Worm (Caenorhabditis elegans) whole organism, L4 larva: ENCODE data around the gene pfk-1.2.

Experiments
- T26A8.4 ChIP-seq: fragments of 200-800 bp; sonication (Bioruptor generic); IDR thresholded peaks from 2 replicates; pipeline ENCODE4 v1.3.6; 2022; ENCODE audit warnings: missing genetic modification characterization, missing compliant biosample characterization
- aha-1 ChIP-seq: fragments of 150-350 bp; peaks from one replicate; lab custom pipeline; 2014; ENCODE audit warnings: missing biosample characterization, missing genetic modification characterization
- ama-1 ChIP-seq: fragments of 150-350 bp; optimal IDR thresholded peaks from 2 replicates; lab custom pipeline; 2014; ENCODE audit warnings: inconsistent platforms, mixed read lengths
- ceh-32 ChIP-seq: sonication (generic microtip); optimal IDR thresholded peaks from 2 replicates; lab custom pipeline; 2016; ENCODE audit warnings: mild to moderate bottlenecking, missing genetic modification characterization, missing compliant biosample characterization; ENCODE audit not compliant: poor library complexity
- ceh-62 ChIP-seq: sonication (generic microtip); optimal IDR thresholded peaks from 2 replicates; lab custom pipeline; 2017; ENCODE audit warnings: missing biosample characterization, missing genetic modification characterization
- ctbp-1 ChIP-seq: fragments of 200-800 bp; sonication (Bioruptor generic); IDR thresholded peaks from 2 replicates; pipeline ENCODE4 v1.3.6; 2022; ENCODE audit warnings: missing genetic modification reagents, missing genetic modification characterization, missing compliant biosample characterization
- daf-16 ChIP-seq, 3 experiments: sonication (generic microtip); optimal IDR thresholded peaks; 2 replicates each; lab custom pipeline; 2016 to 2017; ENCODE audit warnings: missing genetic modification characterization in 3 of 3, missing genetic modification reagents in 3 of 3, mild to moderate bottlenecking in 2 of 3, missing compliant biosample characterization in 2 of 3, missing biosample characterization in 1 of 3, moderate library complexity in 1 of 3
- daf-8 ChIP-seq: fragments of 200-800 bp; sonication (Bioruptor generic); IDR thresholded peaks from 2 replicates; pipeline ENCODE4 v1.3.6; 2022; ENCODE audit warnings: missing genetic modification characterization, missing compliant biosample characterization
- dmd-6 ChIP-seq: fragments of 200-800 bp; sonication (Bioruptor generic); IDR thresholded peaks from 2 replicates; pipeline ENCODE4 v1.3.6; 2022; ENCODE audit warnings: missing genetic modification reagents, missing genetic modification characterization, missing compliant biosample characterization
- dve-1 ChIP-seq: sonication (generic microtip); optimal IDR thresholded peaks from 2 replicates; lab custom pipeline; 2017; ENCODE audit warnings: antibody characterized with exemption, mild to moderate bottlenecking, missing genetic modification characterization, missing compliant biosample characterization; ENCODE audit not compliant: insufficient read depth
- fkh-10 ChIP-seq: fragments of 150-350 bp; optimal IDR thresholded peaks from 2 replicates; lab custom pipeline; 2014; ENCODE audit warnings: missing biosample characterization, missing genetic modification reagents, missing genetic modification characterization
- fos-1 ChIP-seq: fragments of 150-350 bp; optimal IDR thresholded peaks from 2 replicates; lab custom pipeline; 2014; ENCODE audit warnings: missing biosample characterization, missing genetic modification characterization
- gei-8 ChIP-seq: fragments of 200-800 bp; sonication (Bioruptor generic); optimal IDR thresholded peaks from 2 replicates; lab custom pipeline; 2018; ENCODE audit warnings: mild to moderate bottlenecking, missing genetic modification characterization, missing compliant biosample characterization
- hif-1 ChIP-seq, 2 experiments: sonication (generic microtip); optimal IDR thresholded peaks; 2 replicates each; lab custom pipeline; 2016 to 2017; ENCODE audit warnings: missing compliant biosample characterization in 2 of 2, missing genetic modification characterization in 2 of 2, missing genetic modification reagents in 2 of 2, missing genotype in 2 of 2, mild to moderate bottlenecking in 1 of 2
- hlh-30 ChIP-seq: sonication (generic microtip); optimal IDR thresholded peaks from 2 replicates; lab custom pipeline; 2017; ENCODE audit warnings: antibody characterized with exemption, mild to moderate bottlenecking, missing genetic modification characterization, missing compliant biosample characterization; ENCODE audit not compliant: insufficient read depth
- hmg-1.1 ChIP-seq: fragments of 200-800 bp; sonication (Bioruptor generic); IDR thresholded peaks from 2 replicates; pipeline ENCODE4 v1.3.6; 2022; ENCODE audit warnings: missing genetic modification reagents, missing genetic modification characterization, missing compliant biosample characterization
- lin-13 ChIP-seq: fragments of 150-350 bp; optimal IDR thresholded peaks from 2 replicates; lab custom pipeline; 2014; ENCODE audit warnings: missing biosample characterization, missing genetic modification reagents, missing genetic modification characterization
- lin-15B ChIP-seq: fragments of 150-350 bp; sonication (generic microtip); optimal IDR thresholded peaks from 3 replicates; lab custom pipeline; 2014; ENCODE audit warnings: missing biosample characterization, missing genetic modification characterization
- lsy-2 ChIP-seq, 2 experiments: fragments of 150-350 bp in 1 of 2; sonication (generic microtip) in 1 of 2; optimal IDR thresholded peaks; 2 replicates each; lab custom pipeline; 2014 to 2017; ENCODE audit warnings: missing biosample characterization in 2 of 2, missing genetic modification characterization in 2 of 2
- madf-5 ChIP-seq, 2 experiments: fragments of 200-800 bp; sonication (Bioruptor generic); IDR thresholded peaks; 2 replicates each; pipeline ENCODE4 v1.3.6; 2022; ENCODE audit warnings: missing compliant biosample characterization in 2 of 2, missing genetic modification characterization in 2 of 2
- mdt-29 ChIP-seq: fragments of 200-800 bp; sonication (Bioruptor generic); IDR thresholded peaks from 2 replicates; pipeline ENCODE4 v1.3.6; 2022; ENCODE audit warnings: missing genetic modification reagents, missing genetic modification characterization, missing compliant biosample characterization
- nhr-10 ChIP-seq: fragments of 150-350 bp; optimal IDR thresholded peaks from 2 replicates; lab custom pipeline; 2014; ENCODE audit warnings: missing biosample characterization, missing genetic modification characterization
- nhr-11 ChIP-seq: fragments of 150-350 bp; optimal IDR thresholded peaks from 2 replicates; lab custom pipeline; 2014; ENCODE audit warnings: missing biosample characterization, missing genetic modification characterization
- nhr-111 ChIP-seq: fragments of 200-800 bp; sonication (Bioruptor generic); optimal IDR thresholded peaks from 2 replicates; lab custom pipeline; 2018; ENCODE audit warnings: mild to moderate bottlenecking, missing genetic modification characterization, missing compliant biosample characterization
- nhr-28 ChIP-seq: fragments of 150-350 bp; optimal IDR thresholded peaks from 2 replicates; lab custom pipeline; 2014; ENCODE audit warnings: missing biosample characterization, missing genetic modification characterization
- nhr-48 ChIP-seq: sonication (generic microtip); optimal IDR thresholded peaks from 2 replicates; lab custom pipeline; 2016; ENCODE audit warnings: mild to moderate bottlenecking, missing genetic modification characterization, missing compliant biosample characterization
- nhr-6 ChIP-seq: fragments of 150-350 bp; optimal IDR thresholded peaks from 2 replicates; lab custom pipeline; 2014; ENCODE audit warnings: missing biosample characterization, missing genetic modification characterization
- pha-4 ChIP-seq, 2 experiments: fragments of 150-350 bp in 1 of 2; fragments of 200-800 bp in 1 of 2; sonication (Bioruptor generic) in 1 of 2; IDR thresholded peaks in 1 of 2; optimal IDR thresholded peaks in 1 of 2; 2 replicates each; pipeline versions ENCODE4 v1.3.6 to Lab custom; 2014 to 2022; ENCODE audit warnings: missing genetic modification characterization in 2 of 2, missing genetic modification reagents in 2 of 2, missing biosample characterization in 1 of 2, missing compliant biosample characterization in 1 of 2
- sdz-12 ChIP-seq: fragments of 200-800 bp; sonication (Bioruptor generic); optimal IDR thresholded peaks from 2 replicates; lab custom pipeline; 2018; ENCODE audit warnings: mild to moderate bottlenecking, missing genetic modification characterization, missing compliant biosample characterization
- spr-1 ChIP-seq: sonication (generic microtip); optimal IDR thresholded peaks from 2 replicates; lab custom pipeline; 2016; ENCODE audit warnings: mild to moderate bottlenecking, missing genetic modification characterization, missing compliant biosample characterization
- tra-1 ChIP-seq: fragments of 200-800 bp; sonication (Bioruptor generic); IDR thresholded peaks from 2 replicates; pipeline ENCODE4 v1.3.6; 2022; ENCODE audit warnings: missing genetic modification reagents, missing genetic modification characterization, missing compliant biosample characterization
- unc-62 ChIP-seq, 3 experiments: fragments of 150-350 bp in 1 of 3; sonication (generic microtip); optimal IDR thresholded peaks in 2 of 3; peaks in 1 of 3; 1 replicate in 1 of 3; 2 replicates in 2 of 3; lab custom pipeline; 2014 to 2017; ENCODE audit warnings: missing biosample characterization in 3 of 3, missing genetic modification characterization in 3 of 3, missing genetic modification reagents in 3 of 3, missing genotype in 1 of 3
- zip-2 ChIP-seq: fragments of 150-350 bp; optimal IDR thresholded peaks from 2 replicates; lab custom pipeline; 2014; ENCODE audit warnings: missing biosample characterization, missing genetic modification characterization

The pfk-1.2 gene

ce11 chrV:9563585-9563984 is 32.0 kb downstream of the pfk-1.2 start:
- 0 out of 2 replicates have a peak, but pooled peaks have one; percentile 35 for TF ChIP-seq ctbp-1 (GFP tag; lab: Robert Waterston, UW)
- no peak for TF ChIP-seq nhr-10 (tag; lab: Kevin White, UChicago)
- no peak for TF ChIP-seq sdz-12
- no peak for TF ChIP-seq lin-15B
- no peak for TF ChIP-seq hif-1 (tag; optimal IDR thresholded peaks at IDR 0.05; lab: Kevin White, UChicago)
- TF ChIP-seq madf-5 (GFP tag; IDR thresholded peaks at IDR 0.05; lab: Robert Waterston, UW) = no peak
- TF ChIP-seq unc-62 (GFP tag; optimal IDR thresholded peaks at IDR 0.05 in 1 of 2; lab: Kevin White, UChicago) = peak in 1 of 2 experiments; percentile 82
- TF ChIP-seq unc-62 (tag; optimal IDR thresholded peaks at IDR 0.05; lab: Kevin White, UChicago) = no peak
- no peak for TF ChIP-seq lsy-2 (tag; optimal IDR thresholded peaks at IDR 0.05; lab: Kevin White, UChicago)
- TF ChIP-seq hlh-30 (tag; lab: Kevin White, UChicago) = no peak
- no peak for TF ChIP-seq ceh-32 (tag; lab: Kevin White, UChicago)
- TF ChIP-seq hmg-1.1 (GFP tag; lab: Robert Waterston, UW) = no peak
- no peak for TF ChIP-seq daf-8 (GFP tag; lab: Robert Waterston, UW)
- TF ChIP-seq fkh-10 = peak; percentile 34
- TF ChIP-seq nhr-111 (GFP tag; lab: Kevin White, UChicago) = no peak
- TF ChIP-seq, all 104 proteins: peak for 3

ce11 chrV:9568707-9569106 is 37.1 kb downstream of the pfk-1.2 start, which contains the start of gene F25B3.4:
TSS of gene F25B3.4 (minus strand) at chrV:9568807.
- no peak for TF ChIP-seq ceh-62 (tag; lab: Kevin White, UChicago)
- TF ChIP-seq lin-13 (GFP tag; lab: Kevin White, UChicago) = no peak
- TF ChIP-seq T26A8.4 (GFP tag; lab: Robert Waterston, UW) = no peak
- no peak for TF ChIP-seq lsy-2 (tag; optimal IDR thresholded peaks at IDR 0.05; lab: Kevin White, UChicago)
- TF ChIP-seq gei-8 (GFP tag; lab: Kevin White, UChicago) = no peak
- TF ChIP-seq nhr-6 = no peak
- TF ChIP-seq dmd-6 (GFP tag; lab: Robert Waterston, UW) = no peak
- TF ChIP-seq nhr-10 (tag; lab: Kevin White, UChicago) = no peak
- TF ChIP-seq ama-1 (lab: Kevin White, UChicago) = no peak
- no peak for TF ChIP-seq pha-4 (GFP tag; IDR thresholded peaks at IDR 0.05; lab: Robert Waterston, UW)
- TF ChIP-seq pha-4 (tag; optimal IDR thresholded peaks at IDR 0.05; lab: Kevin White, UChicago) = no peak
- TF ChIP-seq nhr-11 (tag; lab: Kevin White, UChicago) = no peak
- no peak for TF ChIP-seq zip-2 (tag; lab: Kevin White, UChicago)
- TF ChIP-seq fos-1 (tag; lab: Kevin White, UChicago) = no peak
- TF ChIP-seq mdt-29 (GFP tag; lab: Robert Waterston, UW) = no peak
- TF ChIP-seq daf-16 (GFP tag; optimal IDR thresholded peaks at IDR 0.05; lab: Kevin White, UChicago) = no peak
- no peak for TF ChIP-seq daf-16 (tag; optimal IDR thresholded peaks at IDR 0.05; lab: Kevin White, UChicago)
- TF ChIP-seq, all 104 proteins: peak for 0

- TF ChIP-seq nhr-48 (tag; lab: Kevin White, UChicago) = no peak
- TF ChIP-seq spr-1 (tag; lab: Kevin White, UChicago) = no peak
- no peak for TF ChIP-seq mdt-29 (GFP tag; lab: Robert Waterston, UW)
- no peak for TF ChIP-seq tra-1 (GFP tag; lab: Robert Waterston, UW)
- TF ChIP-seq dve-1 (tag; lab: Kevin White, UChicago) = peak; percentile 11
- TF ChIP-seq hlh-30 (tag; lab: Kevin White, UChicago) = no peak
- peak; percentile 86 for TF ChIP-seq aha-1 (tag; lab: Kevin White, UChicago)
- no peak for TF ChIP-seq unc-62 (GFP tag; optimal IDR thresholded peaks at IDR 0.05 in 1 of 2; lab: Kevin White, UChicago)
- no peak for TF ChIP-seq unc-62 (tag; optimal IDR thresholded peaks at IDR 0.05; lab: Kevin White, UChicago)
- TF ChIP-seq nhr-28 (tag; lab: Kevin White, UChicago) = no peak
- TF ChIP-seq hmg-1.1 (GFP tag; lab: Robert Waterston, UW) = no peak
These were observed 38.6 kb downstream of the pfk-1.2 start, which contains the start of gene F25B3.5 for ce11 chrV:9570197-9570596. TSS of gene F25B3.5 (minus strand) at chrV:9570297.
